Worm (Caenorhabditis elegans) whole organism, young adult: ENCODE data around the gene gpd-4.

Source experiments
- ZK185.1 ChIP-seq: sonication (generic microtip); optimal IDR thresholded peaks from 2 replicates; lab custom pipeline; 2016; ENCODE audit warnings: mild to moderate bottlenecking, missing genetic modification characterization, missing compliant biosample characterization; ENCODE audit not compliant: poor library complexity, severe bottlenecking
- chd-7 ChIP-seq: sonication (generic microtip); optimal IDR thresholded peaks from 2 replicates; lab custom pipeline; 2016; ENCODE audit warnings: mild to moderate bottlenecking, missing genetic modification characterization, moderate library complexity, missing compliant biosample characterization
- lsy-27 ChIP-seq: sonication (generic microtip); optimal IDR thresholded peaks from 2 replicates; lab custom pipeline; 2017; ENCODE audit warnings: missing genetic modification characterization, mild to moderate bottlenecking, missing compliant biosample characterization, antibody characterized with exemption, missing genotype, borderline replicate concordance; ENCODE audit not compliant: insufficient read depth
- nfya-1 ChIP-seq: sonication (generic microtip); optimal IDR thresholded peaks from 2 replicates; lab custom pipeline; 2017; ENCODE audit warnings: antibody characterized with exemption, missing compliant biosample characterization, missing genetic modification characterization, borderline replicate concordance; ENCODE audit not compliant: insufficient read depth

DNA sequence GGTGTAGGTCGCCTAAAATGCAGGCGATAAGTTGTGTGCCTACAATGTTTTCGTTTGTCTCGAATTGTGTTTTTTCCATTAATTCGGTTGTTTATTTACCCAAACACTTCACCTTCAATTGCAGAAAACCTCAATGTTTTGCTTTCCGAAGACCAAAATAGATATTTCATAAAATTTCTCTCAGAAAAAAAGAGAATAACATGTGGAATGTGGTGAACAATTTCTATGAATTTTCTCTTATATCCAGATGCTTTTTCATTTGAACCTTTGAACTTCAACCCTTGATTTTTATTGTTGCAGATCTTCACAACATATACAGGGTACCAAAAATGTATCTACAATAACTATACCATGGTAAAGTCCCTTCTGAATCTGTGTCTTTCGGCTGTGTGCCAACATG lies 35.4 kb downstream of the gpd-4 start, which contains the start of gene T01E8.1:
- TF ChIP-seq ZK185.1 (tag; lab: Kevin White, UChicago) (no peak), chd-7 (no peak), nfya-1 (tag; lab: Kevin White, UChicago) (no peak), lsy-27 (tag; lab: Kevin White, UChicago) (no peak)
